Worm (Caenorhabditis elegans) whole organism, midembryonic: Measurements from ENCODE around the gene Y43F8B.15.

Experiments
- T22C8.4 ChIP-seq: fragments of 200-800 bp; sonication (Bioruptor generic); IDR thresholded peaks from 2 replicates; pipeline ENCODE4 v1.3.6; 2022; ENCODE audit warnings: missing genetic modification characterization, missing compliant biosample characterization
- cog-1 ChIP-seq: sonication (generic microtip); optimal IDR thresholded peaks from 2 replicates; lab custom pipeline; 2016; ENCODE audit warnings: missing genetic modification characterization, missing compliant biosample characterization
- flt-1 ChIP-seq: fragments of 200-800 bp; sonication (Bioruptor generic); IDR thresholded peaks from 2 replicates; pipeline ENCODE4 v1.3.6; 2022; ENCODE audit warnings: missing genetic modification characterization, missing compliant biosample characterization
- klf-2 ChIP-seq: fragments of 200-800 bp; sonication (Bioruptor generic); conservative IDR thresholded peaks from 2 replicates; pipeline ENCODE4 v1.3.6; 2022; ENCODE audit warnings: missing genetic modification reagents, missing genetic modification characterization, missing compliant biosample characterization
- med-1 ChIP-seq: sonication (generic microtip); optimal IDR thresholded peaks from 2 replicates; lab custom pipeline; 2017; ENCODE audit warnings: missing genetic modification characterization, mild to moderate bottlenecking, missing compliant biosample characterization, antibody characterized with exemption, missing genetic modification reagents; ENCODE audit not compliant: insufficient read depth
- ref-1 ChIP-seq: fragments of 200-800 bp; sonication (Bioruptor generic); conservative IDR thresholded peaks from 2 replicates; pipeline ENCODE4 v1.3.6; 2022; ENCODE audit warnings: missing genetic modification reagents, missing genetic modification characterization, missing compliant biosample characterization
- tab-1 ChIP-seq: fragments of 200-800 bp; sonication (Bioruptor generic); IDR thresholded peaks from 2 replicates; pipeline ENCODE4 v1.3.6; 2022; ENCODE audit warnings: missing genetic modification characterization, missing compliant biosample characterization
- ztf-23 ChIP-seq: fragments of 200-800 bp; sonication (Bioruptor generic); IDR thresholded peaks from 2 replicates; pipeline ENCODE4 v1.3.6; 2022; ENCODE audit warnings: missing genetic modification reagents, missing genetic modification characterization, missing compliant biosample characterization
- ztf-29 ChIP-seq: fragments of 200-800 bp; sonication (Bioruptor generic); IDR thresholded peaks from 2 replicates; pipeline ENCODE4 v1.3.6; 2022; ENCODE audit warnings: missing genetic modification reagents, missing genetic modification characterization, missing compliant biosample characterization

- TF ChIP-seq ztf-23 (GFP tag; lab: Robert Waterston, UW): no peak
- no peak for TF ChIP-seq flt-1 (GFP tag; lab: Robert Waterston, UW)
- no peak for TF ChIP-seq T22C8.4
- TF ChIP-seq ztf-29 (GFP tag; lab: Robert Waterston, UW): no peak
- TF ChIP-seq cog-1 (tag; lab: Kevin White, UChicago): no peak
- TF ChIP-seq tab-1 (GFP tag; lab: Robert Waterston, UW): no peak
- TF ChIP-seq ref-1 (GFP tag; lab: Robert Waterston, UW): no peak
- TF ChIP-seq klf-2 (GFP tag; lab: Robert Waterston, UW): no peak
- TF ChIP-seq med-1: no peak
Observed at ce11 chrV:19429605-19430004, 32.3 kb downstream of the Y43F8B.15 start.
